Worm (Caenorhabditis elegans): ENCODE results near the gene C04B4.6.

ce11 chrX:12252189-12252588 is 23.3 kb downstream of the C04B4.6 start:
- no peak for TF ChIP-seq daf-12 (tag; optimal IDR thresholded peaks at IDR 0.05)
- TF ChIP-seq unc-62 (GFP tag; optimal IDR thresholded peaks at IDR 0.05), result no peak
